Fruit fly (Drosophila melanogaster) whole organism, embryonic: Measurements from ENCODE around the gene cerv.

ENCODE experiments used
- Atf6 ChIP-seq: fragments of 200-800 bp; sonication (Bioruptor generic); IDR thresholded peaks from 2 replicates; pipeline ENCODE4 v1.3.6; 2022; ENCODE audit warnings: missing biosample characterization, missing genetic modification characterization
- Bdp1 ChIP-seq: fragments of 200-800 bp; sonication (Bioruptor generic); optimal IDR thresholded peaks from 3 replicates; lab custom pipeline; 2016; ENCODE audit warnings: missing biosample characterization, missing genetic modification characterization
- C15 ChIP-seq: fragments of 200-800 bp; sonication (Bioruptor generic); IDR thresholded peaks from 3 replicates; pipeline ENCODE4 v1.3.6; 2022; ENCODE audit warnings: missing biosample characterization, missing genetic modification characterization
- CG10321 ChIP-seq: fragments of 200-800 bp; sonication (Bioruptor generic); IDR thresholded peaks from 2 replicates; pipeline ENCODE4 v1.3.6; 2022; ENCODE audit warnings: missing biosample characterization, missing genetic modification characterization
- CG11085 ChIP-seq: fragments of 200-800 bp; sonication (Bioruptor generic); IDR thresholded peaks from 2 replicates; pipeline ENCODE4 v1.3.6; 2022; ENCODE audit warnings: missing biosample characterization, missing genetic modification characterization
- CG11456 ChIP-seq: fragments of 200-800 bp; sonication (Bioruptor generic); IDR thresholded peaks from 3 replicates; pipeline ENCODE4 v1.3.6; 2022; ENCODE audit warnings: missing biosample characterization, missing genetic modification characterization
- CG14965 ChIP-seq: fragments of 200-800 bp; sonication (Bioruptor generic); optimal IDR thresholded peaks from 2 replicates; lab custom pipeline; 2016; ENCODE audit warnings: missing biosample characterization, missing genetic modification characterization, borderline replicate concordance
- CG17568 ChIP-seq: fragments of 200-800 bp; sonication (Bioruptor generic); optimal IDR thresholded peaks from 2 replicates; lab custom pipeline; 2018; ENCODE audit warnings: missing biosample characterization, mild to moderate bottlenecking, missing genetic modification characterization, moderate library complexity
- CG18262 ChIP-seq: fragments of 200-800 bp; optimal IDR thresholded peaks from 3 replicates; lab custom pipeline; 2019; ENCODE audit warnings: missing biosample characterization, mild to moderate bottlenecking, missing genetic modification characterization, moderate library complexity
- CG4282 ChIP-seq: fragments of 200-800 bp; sonication (Bioruptor generic); optimal IDR thresholded peaks from 2 replicates; lab custom pipeline; 2016; ENCODE audit warnings: missing biosample characterization, missing genetic modification characterization
- CG4328 ChIP-seq: fragments of 200-800 bp; sonication (Bioruptor generic); optimal IDR thresholded peaks from 3 replicates; lab custom pipeline; 2017; ENCODE audit warnings: missing biosample characterization, missing genetic modification reagents, missing genetic modification characterization
- CG4424 ChIP-seq: fragments of 200-800 bp; sonication (Bioruptor generic); optimal IDR thresholded peaks from 3 replicates; lab custom pipeline; 2016; ENCODE audit warnings: missing biosample characterization, missing genetic modification characterization
- CG5180 ChIP-seq: fragments of 200-800 bp; sonication (Bioruptor generic); optimal IDR thresholded peaks from 3 replicates; lab custom pipeline; 2017; ENCODE audit warnings: missing biosample characterization, missing genetic modification characterization, mild to moderate bottlenecking, moderate library complexity, missing genetic modification reagents
- CG5245 ChIP-seq: fragments of 200-800 bp; sonication (Bioruptor generic); optimal IDR thresholded peaks from 3 replicates; lab custom pipeline; 2016; ENCODE audit warnings: missing biosample characterization, missing genetic modification characterization
- CG6791 ChIP-seq: fragments of 200-800 bp; sonication (Bioruptor generic); IDR thresholded peaks from 3 replicates; pipeline ENCODE4 v1.3.6; 2022; ENCODE audit warnings: missing biosample characterization, missing genetic modification characterization; ENCODE audit not compliant: partially characterized antibody
- CG7987 ChIP-seq: fragments of 200-800 bp; sonication (Bioruptor generic); optimal IDR thresholded peaks from 2 replicates; lab custom pipeline; 2018; ENCODE audit warnings: missing biosample characterization, mild to moderate bottlenecking, missing genetic modification characterization, moderate library complexity
- CG8388 ChIP-seq: fragments of 200-800 bp; sonication (Bioruptor generic); optimal IDR thresholded peaks from 2 replicates; lab custom pipeline; 2019; ENCODE audit warnings: missing biosample characterization, mild to moderate bottlenecking, missing genetic modification characterization, moderate library complexity
- CG9437 ChIP-seq: fragments of 200-800 bp; sonication (Bioruptor generic); optimal IDR thresholded peaks from 2 replicates; lab custom pipeline; 2018; ENCODE audit warnings: missing biosample characterization, mild to moderate bottlenecking, missing genetic modification characterization
- CG9932 ChIP-seq: fragments of 200-800 bp; sonication (Bioruptor generic); IDR thresholded peaks from 2 replicates; pipeline ENCODE4 v1.3.6; 2022; ENCODE audit warnings: missing biosample characterization, missing genetic modification characterization
- Camta ChIP-seq: fragments of 200-800 bp; sonication (Bioruptor generic); optimal IDR thresholded peaks from 2 replicates; lab custom pipeline; 2016; ENCODE audit warnings: missing biosample characterization, missing genetic modification characterization
- Chrac-16 ChIP-seq: fragments of 200-800 bp; sonication (Bioruptor generic); optimal IDR thresholded peaks from 3 replicates; lab custom pipeline; 2016; ENCODE audit warnings: missing biosample characterization, missing genetic modification characterization
- Dip2 ChIP-seq: fragments of 200-800 bp; sonication (Bioruptor generic); IDR thresholded peaks from 2 replicates; pipeline ENCODE4 v1.3.6; 2022; ENCODE audit warnings: missing biosample characterization, missing genetic modification characterization
- Fer3 ChIP-seq: fragments of 200-800 bp; sonication (Bioruptor generic); optimal IDR thresholded peaks from 2 replicates; lab custom pipeline; 2018; ENCODE audit warnings: missing biosample characterization, mild to moderate bottlenecking, missing genetic modification characterization, moderate library complexity
- HHEX ChIP-seq: fragments of 200-800 bp; sonication (Bioruptor generic); optimal IDR thresholded peaks from 3 replicates; lab custom pipeline; 2017; ENCODE audit warnings: missing biosample characterization, mild to moderate bottlenecking, missing genetic modification characterization, missing genetic modification reagents
- Hmx ChIP-seq: fragments of 200-800 bp; sonication (Bioruptor generic); optimal IDR thresholded peaks from 2 replicates; lab custom pipeline; 2016; ENCODE audit warnings: missing biosample characterization, missing genetic modification characterization
- Hsf ChIP-seq: fragments of 200-800 bp; sonication (Bioruptor generic); optimal IDR thresholded peaks from 3 replicates; lab custom pipeline; 2016; ENCODE audit warnings: missing biosample characterization, missing genetic modification characterization
- Lim3 ChIP-seq: fragments of 200-800 bp; sonication (Bioruptor generic); IDR thresholded peaks from 2 replicates; pipeline ENCODE4 v1.3.6; 2022; ENCODE audit warnings: missing biosample characterization, missing genetic modification characterization
- NFAT ChIP-seq: fragments of 200-800 bp; sonication (Bioruptor generic); IDR thresholded peaks from 2 replicates; pipeline ENCODE4 v1.3.6; 2022; ENCODE audit warnings: missing biosample characterization, missing genetic modification characterization
- NfI ChIP-seq: fragments of 200-800 bp; sonication (Bioruptor generic); optimal IDR thresholded peaks from 3 replicates; lab custom pipeline; 2018; ENCODE audit warnings: missing biosample characterization, mild to moderate bottlenecking, missing genetic modification characterization, moderate library complexity
- Oli ChIP-seq: fragments of 200-800 bp; sonication (Bioruptor generic); optimal IDR thresholded peaks from 2 replicates; lab custom pipeline; 2018; ENCODE audit warnings: missing biosample characterization, mild to moderate bottlenecking, missing genetic modification characterization, moderate library complexity
- PHDP ChIP-seq: fragments of 200-800 bp; sonication (Bioruptor generic); optimal IDR thresholded peaks from 3 replicates; lab custom pipeline; 2018; ENCODE audit warnings: missing biosample characterization, mild to moderate bottlenecking, missing genetic modification characterization, moderate library complexity
- Tbp ChIP-seq: fragments of >200 bp; optimal IDR thresholded peaks from 2 replicates; lab custom pipeline; 2018; ENCODE audit warnings: missing biosample characterization, missing genetic modification characterization
- Xrp1 ChIP-seq: fragments of 200-800 bp; sonication (Bioruptor generic); IDR thresholded peaks from 2 replicates; pipeline ENCODE4 v1.3.6; 2022; ENCODE audit warnings: missing biosample characterization, missing genetic modification characterization
- bigmax ChIP-seq: fragments of 200-800 bp; sonication (Bioruptor generic); optimal IDR thresholded peaks from 2 replicates; lab custom pipeline; 2018; ENCODE audit warnings: missing biosample characterization, mild to moderate bottlenecking, missing genetic modification characterization
- crc ChIP-seq: fragments of 200-800 bp; sonication (Bioruptor generic); optimal IDR thresholded peaks from 2 replicates; lab custom pipeline; 2016; ENCODE audit warnings: missing biosample characterization, missing genetic modification characterization
- crp ChIP-seq, 2 experiments: fragments of 200-800 bp; sonication (Bioruptor generic); optimal IDR thresholded peaks; 2 replicates in 1 of 2; 3 replicates in 1 of 2; lab custom pipeline; 2017; ENCODE audit warnings: missing biosample characterization in 2 of 2, missing genetic modification characterization in 2 of 2, mild to moderate bottlenecking in 1 of 2, moderate library complexity in 1 of 2
- dmrt11E ChIP-seq: fragments of 200-800 bp; sonication (Bioruptor generic); optimal IDR thresholded peaks from 3 replicates; lab custom pipeline; 2018; ENCODE audit warnings: missing biosample characterization, mild to moderate bottlenecking, missing genetic modification characterization, moderate library complexity
- fd102C ChIP-seq: fragments of 200-800 bp; sonication (Bioruptor generic); optimal IDR thresholded peaks from 2 replicates; lab custom pipeline; 2018; ENCODE audit warnings: missing biosample characterization, mild to moderate bottlenecking, missing genetic modification characterization, moderate library complexity
- hb ChIP-seq: fragments of 200-800 bp; sonication (Bioruptor generic); IDR thresholded peaks from 3 replicates; pipeline ENCODE4 v1.3.6; 2022; ENCODE audit warnings: missing biosample characterization, missing genetic modification characterization; ENCODE audit not compliant: partially characterized antibody
- jigr1 ChIP-seq: fragments of 200-800 bp; sonication (Bioruptor generic); IDR thresholded peaks from 3 replicates; pipeline ENCODE4 v1.3.6; 2022; ENCODE audit warnings: missing biosample characterization, missing genetic modification characterization
- jing ChIP-seq: fragments of 200-800 bp; sonication (Bioruptor generic); optimal IDR thresholded peaks from 2 replicates; lab custom pipeline; 2018; ENCODE audit warnings: missing biosample characterization, mild to moderate bottlenecking, missing genetic modification characterization
- ken ChIP-seq: fragments of 200-800 bp; sonication (Bioruptor generic); IDR thresholded peaks from 3 replicates; pipeline ENCODE4 v1.3.6; 2022; ENCODE audit warnings: missing biosample characterization, missing genetic modification characterization
- nau ChIP-seq: fragments of 200-800 bp; sonication (Bioruptor generic); optimal IDR thresholded peaks from 3 replicates; lab custom pipeline; 2017; ENCODE audit warnings: missing biosample characterization, mild to moderate bottlenecking, missing genetic modification characterization, missing genetic modification reagents
- nerfin-2 ChIP-seq: fragments of 200-800 bp; sonication (Bioruptor generic); IDR thresholded peaks from 2 replicates; pipeline ENCODE4 v1.3.6; 2022; ENCODE audit warnings: missing biosample characterization, missing genetic modification characterization; ENCODE audit not compliant: partially characterized antibody
- pb ChIP-seq: fragments of 200-800 bp; sonication (Bioruptor generic); optimal IDR thresholded peaks from 3 replicates; lab custom pipeline; 2016; ENCODE audit warnings: missing biosample characterization, missing genetic modification characterization
- ro ChIP-seq: fragments of 200-800 bp; sonication (Bioruptor generic); IDR thresholded peaks from 2 replicates; pipeline ENCODE4 v1.3.6; 2022; ENCODE audit warnings: missing biosample characterization, missing genetic modification characterization
- scrt ChIP-seq: fragments of 200-800 bp; sonication (Bioruptor generic); optimal IDR thresholded peaks from 2 replicates; lab custom pipeline; 2018; ENCODE audit warnings: missing biosample characterization, mild to moderate bottlenecking, missing genetic modification characterization, moderate library complexity
- sisA ChIP-seq: fragments of 200-800 bp; sonication (Bioruptor generic); IDR thresholded peaks from 2 replicates; pipeline ENCODE4 v1.3.6; 2022; ENCODE audit warnings: missing biosample characterization, missing genetic modification characterization
- so ChIP-seq: fragments of 200-800 bp; sonication (Bioruptor generic); IDR thresholded peaks from 3 replicates; pipeline ENCODE4 v1.3.6; 2022; ENCODE audit warnings: missing biosample characterization, missing genetic modification characterization
- wor ChIP-seq: fragments of 200-800 bp; sonication (Bioruptor generic); IDR thresholded peaks from 2 replicates; pipeline ENCODE4 v1.3.6; 2022; ENCODE audit warnings: missing biosample characterization, missing genetic modification characterization
- z ChIP-seq: fragments of 200-800 bp; sonication (Bioruptor generic); IDR thresholded peaks from 3 replicates; pipeline ENCODE4 v1.3.6; 2022; ENCODE audit warnings: missing biosample characterization, missing genetic modification characterization

Gene cerv

DNA sequence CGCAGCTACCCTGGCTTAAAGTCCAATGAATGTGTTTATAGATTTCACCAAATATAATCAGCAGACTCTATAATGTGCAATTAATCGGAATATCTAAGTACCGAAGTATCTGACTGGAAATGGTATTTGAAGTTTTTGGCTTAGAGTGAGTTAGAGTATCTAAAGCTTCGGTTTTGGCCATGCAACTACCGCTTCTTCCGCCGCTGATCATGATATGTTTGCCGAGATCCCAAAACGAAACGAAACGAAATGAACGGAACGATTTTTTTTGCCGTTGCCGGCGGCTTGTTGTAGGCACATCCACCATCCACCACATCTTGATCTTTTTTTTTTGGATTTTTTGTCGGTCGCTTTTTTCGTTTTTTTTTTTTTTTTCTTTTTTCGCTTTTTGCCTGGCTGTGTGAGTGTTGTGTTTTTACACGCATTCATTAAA is 45.0 kb upstream of the cerv start (continued):
- TF ChIP-seq Fer3 (tag; lab: Kevin White, UChicago) = peak; percentile 73
- TF ChIP-seq CG4282 (GFP tag; lab: Kevin White, UChicago) = peak; percentile 37
- 0 out of 2 replicates have a peak, but pooled peaks have one; percentile 48 for TF ChIP-seq ro (GFP tag; lab: Robert Waterston, UW)
- TF ChIP-seq Camta = peak; percentile 49
- peak; percentile 45 for TF ChIP-seq nau
- peak; percentile 74 for TF ChIP-seq NfI
- peak; percentile 39 for TF ChIP-seq Bdp1 (GFP tag; lab: Kevin White, UChicago)
- TF ChIP-seq Chrac-16 (GFP tag; lab: Kevin White, UChicago) = peak; percentile 51
- TF ChIP-seq CG17568 (GFP tag; lab: Kevin White, UChicago) = peak; percentile 21
- no peak for TF ChIP-seq nerfin-2 (GFP tag; lab: Robert Waterston, UW)
- peak; percentile 70 for TF ChIP-seq PHDP (tag; lab: Kevin White, UChicago)
- peak; percentile 64 for TF ChIP-seq pb (GFP tag; lab: Kevin White, UChicago)
- 0 out of 2 replicates have a peak, but pooled peaks have one; percentile 45 for TF ChIP-seq Lim3 (GFP tag; lab: Robert Waterston, UW)
- TF ChIP-seq C15 (GFP tag; lab: Robert Waterston, UW) = peak; percentile 71; the same call in 1 of the 3 replicates
- peak; percentile 85 for TF ChIP-seq so (GFP tag; lab: Robert Waterston, UW)
- no peak for TF ChIP-seq dmrt11E
- TF ChIP-seq bigmax (GFP tag; lab: Kevin White, UChicago) = no peak
- TF ChIP-seq CG7987 (GFP tag; lab: Kevin White, UChicago) = peak; percentile 33
- TF ChIP-seq Atf6 (GFP tag; lab: Robert Waterston, UW) = peak; percentile 86
- peak; percentile 55 for TF ChIP-seq CG8388 (GFP tag; lab: Kevin White, UChicago)
- peak; percentile 79 for TF ChIP-seq CG11085 (GFP tag; lab: Robert Waterston, UW)
- TF ChIP-seq CG5245 = peak; percentile 57
- TF ChIP-seq CG11456 (GFP tag; lab: Robert Waterston, UW) = peak; percentile 91
- peak; percentile 66 for TF ChIP-seq jing (GFP tag; lab: Kevin White, UChicago)
- TF ChIP-seq HHEX (GFP tag; lab: Kevin White, UChicago) = peak; percentile 76
- peak; percentile 85 for TF ChIP-seq Xrp1 (GFP tag; lab: Robert Waterston, UW)
- peak; percentile 35 for TF ChIP-seq CG5180 (GFP tag; lab: Kevin White, UChicago)
- peak; percentile 84 for TF ChIP-seq NFAT (GFP tag; lab: Robert Waterston, UW)
- TF ChIP-seq crp (GFP tag; optimal IDR thresholded peaks at IDR 0.05; lab: Kevin White, UChicago) = no peak
- TF ChIP-seq jigr1 = peak; percentile 75; the same call in 2 of the 3 replicates
- TF ChIP-seq Dip2 (GFP tag; lab: Robert Waterston, UW) = no peak
- peak; percentile 87 for TF ChIP-seq ken (GFP tag; lab: Robert Waterston, UW)
- TF ChIP-seq crc (GFP tag; lab: Kevin White, UChicago) = peak; percentile 25
- no peak for TF ChIP-seq z
- TF ChIP-seq fd102C (GFP tag; lab: Kevin White, UChicago) = no peak
- TF ChIP-seq CG4424 (GFP tag; lab: Kevin White, UChicago) = peak; percentile 69
- TF ChIP-seq CG10321 (GFP tag; lab: Robert Waterston, UW) = peak; percentile 50; the same call in 1 of the 2 replicates
- peak; percentile 66 for TF ChIP-seq CG18262 (tag; lab: Kevin White, UChicago)
- no peak for TF ChIP-seq hb (GFP tag; lab: Robert Waterston, UW)
- TF ChIP-seq CG14965 (GFP tag; lab: Kevin White, UChicago) = no peak
- TF ChIP-seq Tbp (GFP tag; lab: Kevin White, UChicago) = no peak
- peak; percentile 73 for TF ChIP-seq wor (GFP tag; lab: Robert Waterston, UW)
- TF ChIP-seq CG9932 (GFP tag; lab: Robert Waterston, UW) = peak; percentile 92
- no peak for TF ChIP-seq CG6791 (GFP tag; lab: Robert Waterston, UW)
- TF ChIP-seq CG4328 = peak; percentile 25
- peak; percentile 34 for TF ChIP-seq Hmx (GFP tag; lab: Kevin White, UChicago)
- TF ChIP-seq sisA (GFP tag; lab: Robert Waterston, UW) = peak; percentile 90
- peak; percentile 53 for TF ChIP-seq scrt (GFP tag; lab: Kevin White, UChicago)
- TF ChIP-seq Hsf = peak; percentile 72
- TF ChIP-seq CG9437 (GFP tag; lab: Kevin White, UChicago) = peak; percentile 50
- TF ChIP-seq Oli = peak; percentile 76
